Worm (Caenorhabditis elegans): Measurements from ENCODE around the gene str-260.

Gene str-260

DNA sequence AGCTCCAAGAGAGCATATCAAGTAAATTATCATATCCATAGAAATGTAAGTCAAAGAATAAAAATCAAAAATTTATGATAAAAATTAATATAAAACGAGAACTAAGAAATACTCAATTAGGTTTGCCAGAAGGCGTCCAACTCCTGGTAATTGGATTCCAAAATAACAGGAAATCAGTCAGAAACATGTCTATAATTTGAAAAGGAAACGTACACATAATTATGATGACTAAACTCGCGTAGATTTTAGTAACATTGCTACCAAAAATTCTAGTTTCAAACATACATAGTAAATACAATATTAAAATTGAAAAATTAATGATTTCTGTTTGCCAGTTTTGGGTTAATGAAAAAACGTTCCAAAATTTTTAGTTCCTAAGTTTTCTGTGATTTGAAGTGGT, 42.3 kb upstream of the str-260 start, which contains the start of gene srbc-33:
TSS of gene srbc-33 (minus strand) at position 101 of the 400 bp plus-strand sequence.
- TF ChIP-seq ztf-22 (GFP tag; optimal IDR thresholded peaks at IDR 0.05) (no peak), atf-7 (tag; optimal IDR thresholded peaks at IDR 0.05) (no peak), lir-1 (GFP tag; conservative IDR thresholded peaks at IDR 0.05) (no peak), mxl-1 (tag; optimal IDR thresholded peaks at IDR 0.05) (no peak), C06A6.2 (GFP tag; conservative IDR thresholded peaks at IDR 0.05) (no peak), fkh-3 (tag; optimal IDR thresholded peaks at IDR 0.05) (no peak), dpl-1 (GFP tag; optimal IDR thresholded peaks at IDR 0.05) (no peak), lin-40 (tag; optimal IDR thresholded peaks at IDR 0.05) (no peak), K11D2.4 (GFP tag; IDR thresholded peaks at IDR 0.05) (no peak)

ce11 chrV:3486857-3487256, 40.1 kb upstream of the str-260 start, which contains the start of gene srbc-32:
Gene srbc-32, minus strand, starts transcription at chrV:3486957.
- no peak for TF ChIP-seq Y67H2A.10 (GFP tag; conservative IDR thresholded peaks at IDR 0.05)
- no peak for TF ChIP-seq gei-17 (GFP tag; optimal IDR thresholded peaks at IDR 0.05)
- no peak for TF ChIP-seq unc-62 (GFP tag; optimal IDR thresholded peaks at IDR 0.05)
- no peak for TF ChIP-seq zfh-2 (GFP tag; conservative IDR thresholded peaks at IDR 0.05)
- TF ChIP-seq mes-4 (tag; optimal IDR thresholded peaks at IDR 0.05): no peak
- TF ChIP-seq F49E8.2 (tag; optimal IDR thresholded peaks at IDR 0.05; ENCODE audit: insufficient read depth): no peak
- TF ChIP-seq ZK185.1 (tag; optimal IDR thresholded peaks at IDR 0.05; ENCODE audit: poor library complexity, severe bottlenecking): no peak
- no peak for TF ChIP-seq dpl-1 (GFP tag; optimal IDR thresholded peaks at IDR 0.05)
- no peak for TF ChIP-seq hlh-26 (GFP tag; conservative IDR thresholded peaks at IDR 0.05)
- TF ChIP-seq nfyb-1 (GFP tag; IDR thresholded peaks at IDR 0.05): no peak
- TF ChIP-seq attf-6 (GFP tag; IDR thresholded peaks at IDR 0.05): no peak
- no peak for TF ChIP-seq hmg-20 (GFP tag; IDR thresholded peaks at IDR 0.05)
- no peak for TF ChIP-seq madf-6 (GFP tag; IDR thresholded peaks at IDR 0.05)
- TF ChIP-seq T26A5.8 (tag; optimal IDR thresholded peaks at IDR 0.05): no peak
- no peak for TF ChIP-seq mxl-1 (tag; optimal IDR thresholded peaks at IDR 0.05)
- TF ChIP-seq B0035.1 (tag; optimal IDR thresholded peaks at IDR 0.05): no peak
- no peak for TF ChIP-seq ztf-3 (GFP tag; optimal IDR thresholded peaks at IDR 0.05)
- no peak for TF ChIP-seq tlf-1 (GFP tag; optimal IDR thresholded peaks at IDR 0.05)
- TF ChIP-seq ceh-58 (GFP tag; IDR thresholded peaks at IDR 0.05): no peak

ce11 chrV:3490435-3490834, 36.5 kb upstream of the str-260 start, which contains the start of gene srbc-36:
Gene srbc-36, minus strand, starts transcription at chrV:3490535.
- TF ChIP-seq madf-8 (GFP tag; conservative IDR thresholded peaks at IDR 0.05) (no peak), D2030.7 (GFP tag; IDR thresholded peaks at IDR 0.05) (no peak), egl-44 (GFP tag; IDR thresholded peaks at IDR 0.05) (no peak), attf-3 (GFP tag; conservative IDR thresholded peaks at IDR 0.05) (no peak), mel-28 (tag; optimal IDR thresholded peaks at IDR 0.05; ENCODE audit: borderline replicate concordance) (no peak), lag-1 (GFP tag; IDR thresholded peaks at IDR 0.05) (no peak), ekl-4 (GFP tag; IDR thresholded peaks at IDR 0.05) (no peak), Y79H2A.3 (GFP tag; conservative IDR thresholded peaks at IDR 0.05) (no peak), ama-1 (optimal IDR thresholded peaks at IDR 0.05) (no peak), ama-1 (GFP tag; optimal IDR thresholded peaks at IDR 0.05) (no peak), ztf-6 (GFP tag; IDR thresholded peaks at IDR 0.05) (no peak), B0261.1 (tag; optimal IDR thresholded peaks at IDR 0.05) (no peak), bed-1 (GFP tag; IDR thresholded peaks at IDR 0.05) (no peak), hmg-20 (GFP tag; IDR thresholded peaks at IDR 0.05) (no peak)
